Worm (Caenorhabditis elegans) whole organism, L2 larva: ENCODE measurements around the gene myo-3.

ENCODE experiments used
- F13H6.1 ChIP-seq: sonication (generic microtip); optimal IDR thresholded peaks from 2 replicates; lab custom pipeline; 2016; ENCODE audit warnings: missing genetic modification characterization, missing compliant biosample characterization
- R02D3.7 ChIP-seq: fragments of 150-350 bp; optimal IDR thresholded peaks from 2 replicates; lab custom pipeline; 2014; ENCODE audit warnings: missing biosample characterization, missing genetic modification characterization
- Y55F3AM.14 ChIP-seq: fragments of 200-800 bp; sonication (Bioruptor generic); optimal IDR thresholded peaks from 2 replicates; lab custom pipeline; 2018; ENCODE audit warnings: mild to moderate bottlenecking, missing genetic modification characterization, missing compliant biosample characterization
- aly-2 ChIP-seq: fragments of 150-350 bp; optimal IDR thresholded peaks from 2 replicates; lab custom pipeline; 2014; ENCODE audit warnings: missing biosample characterization, missing genetic modification characterization
- blmp-1 ChIP-seq: sonication (generic microtip); optimal IDR thresholded peaks from 2 replicates; lab custom pipeline; 2017; ENCODE audit warnings: missing genetic modification characterization, mild to moderate bottlenecking, missing compliant biosample characterization, antibody characterized with exemption, moderate library complexity; ENCODE audit not compliant: insufficient read depth
- ceh-16 ChIP-seq: fragments of 150-350 bp; optimal IDR thresholded peaks from 2 replicates; lab custom pipeline; 2014; ENCODE audit warnings: missing biosample characterization, missing genetic modification characterization
- ceh-82 ChIP-seq: fragments of 150-350 bp; optimal IDR thresholded peaks from 2 replicates; lab custom pipeline; 2014; ENCODE audit warnings: missing biosample characterization, missing genetic modification characterization
- crh-2 ChIP-seq: sonication (generic microtip); optimal IDR thresholded peaks from 2 replicates; lab custom pipeline; 2017; ENCODE audit warnings: missing biosample characterization, missing genetic modification characterization
- dmd-4 ChIP-seq: sonication (generic microtip); optimal IDR thresholded peaks from 2 replicates; lab custom pipeline; 2017; ENCODE audit warnings: missing biosample characterization, missing genetic modification characterization
- fos-1 ChIP-seq: fragments of 150-350 bp; optimal IDR thresholded peaks from 2 replicates; lab custom pipeline; 2014; ENCODE audit warnings: missing biosample characterization, missing genetic modification characterization
- lin-11 ChIP-seq: fragments of 150-350 bp; sonication (generic microtip); optimal IDR thresholded peaks from 2 replicates; lab custom pipeline; 2014; ENCODE audit warnings: missing biosample characterization, missing genetic modification characterization, inconsistent platforms, mixed read lengths
- lsy-2 ChIP-seq, 2 experiments: fragments of 150-350 bp in 1 of 2; sonication (generic microtip) in 1 of 2; optimal IDR thresholded peaks; 2 replicates each; lab custom pipeline; 2014 to 2017; ENCODE audit warnings: missing biosample characterization in 2 of 2, missing genetic modification characterization in 2 of 2
- mab-5 ChIP-seq: fragments of 150-350 bp; optimal IDR thresholded peaks from 2 replicates; lab custom pipeline; 2014; ENCODE audit warnings: missing biosample characterization, missing genetic modification characterization
- mbf-1 ChIP-seq: sonication (generic microtip); optimal IDR thresholded peaks from 2 replicates; lab custom pipeline; 2017; ENCODE audit warnings: missing biosample characterization, missing genetic modification characterization
- nhr-10 ChIP-seq: sonication (generic microtip); optimal IDR thresholded peaks from 2 replicates; lab custom pipeline; 2017; ENCODE audit warnings: missing biosample characterization, missing genetic modification characterization
- nhr-11 ChIP-seq: fragments of 150-350 bp; optimal IDR thresholded peaks from 2 replicates; lab custom pipeline; 2014; ENCODE audit warnings: missing biosample characterization, missing genetic modification characterization
- nhr-129 ChIP-seq: fragments of 150-350 bp; optimal IDR thresholded peaks from 2 replicates; lab custom pipeline; 2014; ENCODE audit warnings: missing biosample characterization, missing genetic modification characterization
- nhr-237 ChIP-seq: fragments of 150-350 bp; optimal IDR thresholded peaks from 2 replicates; lab custom pipeline; 2014; ENCODE audit warnings: missing biosample characterization, missing genetic modification characterization
- nhr-25 ChIP-seq: fragments of 150-350 bp; sonication (generic microtip); optimal IDR thresholded peaks from 3 replicates; lab custom pipeline; 2014; ENCODE audit warnings: missing biosample characterization, missing genetic modification characterization
- nhr-6 ChIP-seq: fragments of 150-350 bp; optimal IDR thresholded peaks from 2 replicates; lab custom pipeline; 2014; ENCODE audit warnings: missing biosample characterization, missing genetic modification characterization
- nhr-77 ChIP-seq: fragments of 150-350 bp; optimal IDR thresholded peaks from 2 replicates; lab custom pipeline; 2014; ENCODE audit warnings: missing biosample characterization, missing genetic modification characterization
- peb-1 ChIP-seq: fragments of 150-350 bp; optimal IDR thresholded peaks from 2 replicates; lab custom pipeline; 2014; ENCODE audit warnings: missing biosample characterization, missing genetic modification characterization
- sem-4 ChIP-seq: fragments of 150-350 bp; optimal IDR thresholded peaks from 2 replicates; lab custom pipeline; 2014; ENCODE audit warnings: missing biosample characterization, missing genetic modification reagents, missing genetic modification characterization
- sma-3 ChIP-seq: sonication (generic microtip); optimal IDR thresholded peaks from 2 replicates; lab custom pipeline; 2016; ENCODE audit warnings: missing genetic modification reagents, missing genetic modification characterization, missing compliant biosample characterization
- sma-9 ChIP-seq, 2 experiments: fragments of 150-350 bp in 1 of 2; sonication (generic microtip) in 1 of 2; optimal IDR thresholded peaks; 2 replicates each; lab custom pipeline; 2014 to 2016; ENCODE audit warnings: missing genetic modification characterization in 2 of 2, mild to moderate bottlenecking in 1 of 2, missing biosample characterization in 1 of 2, missing compliant biosample characterization in 1 of 2, missing genetic modification reagents in 1 of 2, moderate library complexity in 1 of 2
- unc-39 ChIP-seq: fragments of 150-350 bp; optimal IDR thresholded peaks from 2 replicates; lab custom pipeline; 2014; ENCODE audit warnings: missing biosample characterization, missing genetic modification characterization
- unc-55 ChIP-seq: fragments of 150-350 bp; sonication (generic microtip); optimal IDR thresholded peaks from 3 replicates; lab custom pipeline; 2014; ENCODE audit warnings: missing biosample characterization, missing genetic modification reagents, missing genetic modification characterization
- unc-62 ChIP-seq: fragments of 150-350 bp; optimal IDR thresholded peaks from 2 replicates; lab custom pipeline; 2014; ENCODE audit warnings: missing biosample characterization, missing genetic modification reagents, missing genetic modification characterization
- zag-1 ChIP-seq: fragments of 150-350 bp; optimal IDR thresholded peaks from 2 replicates; lab custom pipeline; 2014; ENCODE audit warnings: missing biosample characterization, missing genetic modification characterization
- ztf-1 ChIP-seq: fragments of 200-800 bp; sonication (Bioruptor generic); conservative IDR thresholded peaks from 2 replicates; pipeline ENCODE4 v1.3.6; 2022; ENCODE audit warnings: missing genetic modification characterization, missing compliant biosample characterization
- ztf-11 ChIP-seq: sonication (generic microtip); optimal IDR thresholded peaks from 2 replicates; lab custom pipeline; 2017; ENCODE audit warnings: missing biosample characterization, missing genetic modification characterization
- ztf-4 ChIP-seq: fragments of 150-350 bp; optimal IDR thresholded peaks from 2 replicates; lab custom pipeline; 2014; ENCODE audit warnings: missing biosample characterization, missing genetic modification characterization

Gene myo-3

ce11 chrV:12234293-12235004, at the start of gene myo-3:
myo-3 (minus strand) TSS chrV:12234343.
- TF ChIP-seq sma-9 (GFP tag; optimal IDR thresholded peaks at IDR 0.05; lab: Kevin White, UChicago) = peak; percentile 1
- TF ChIP-seq sma-9 (tag; optimal IDR thresholded peaks at IDR 0.05; lab: Kevin White, UChicago) = no peak
- TF ChIP-seq nhr-129 (tag; lab: Kevin White, UChicago) = peak; percentile 28
- peak; percentile 73 for TF ChIP-seq F13H6.1 (tag; lab: Kevin White, UChicago)
- TF ChIP-seq ceh-16 (tag; lab: Kevin White, UChicago) = no peak
- TF ChIP-seq aly-2 (tag; lab: Kevin White, UChicago) = no peak

- no peak for TF ChIP-seq ztf-11 (tag; lab: Kevin White, UChicago)
- TF ChIP-seq sem-4 (tag; lab: Kevin White, UChicago) = no peak
- TF ChIP-seq nhr-237 (tag; lab: Kevin White, UChicago) = no peak
- TF ChIP-seq Y55F3AM.14 (GFP tag; lab: Kevin White, UChicago) = no peak
- TF ChIP-seq blmp-1 = no peak
Measured at ce11 chrV:12283187-12283586, 49.0 kb upstream of the myo-3 start, which contains the start of gene F55C5.10. F55C5.10 (plus strand) TSS chrV:12283487.

ce11 chrV:12281508-12281907, 47.4 kb upstream of the myo-3 start:
- no peak for TF ChIP-seq ceh-82 (tag; lab: Kevin White, UChicago)
- TF ChIP-seq nhr-11 (tag; lab: Kevin White, UChicago) = no peak
- TF ChIP-seq unc-55 = no peak
- TF ChIP-seq sma-3 (GFP tag; lab: Kevin White, UChicago) = no peak
- TF ChIP-seq ceh-16 (tag; lab: Kevin White, UChicago) = no peak
- TF ChIP-seq aly-2 (tag; lab: Kevin White, UChicago) = no peak

- no peak for TF ChIP-seq nhr-10 (tag; lab: Kevin White, UChicago)
- no peak for TF ChIP-seq unc-39 (tag; lab: Kevin White, UChicago)
- no peak for TF ChIP-seq zag-1 (tag; lab: Kevin White, UChicago)
- TF ChIP-seq unc-62 (GFP tag; lab: Kevin White, UChicago) = no peak
- TF ChIP-seq nhr-6 = no peak
- no peak for TF ChIP-seq nhr-77 (tag; lab: Kevin White, UChicago)
- TF ChIP-seq ztf-11 (tag; lab: Kevin White, UChicago) = no peak
- no peak for TF ChIP-seq lsy-2 (tag; optimal IDR thresholded peaks at IDR 0.05; lab: Kevin White, UChicago)
- no peak for TF ChIP-seq R02D3.7 (tag; lab: Kevin White, UChicago)
- no peak for TF ChIP-seq mbf-1 (tag; lab: Kevin White, UChicago)
- no peak for TF ChIP-seq unc-55
- TF ChIP-seq sem-4 (tag; lab: Kevin White, UChicago) = no peak
- TF ChIP-seq Y55F3AM.14 (GFP tag; lab: Kevin White, UChicago) = no peak
- TF ChIP-seq crh-2 (tag; lab: Kevin White, UChicago) = no peak
- no peak for TF ChIP-seq ztf-4
- no peak for TF ChIP-seq mab-5 (tag; lab: Kevin White, UChicago)
- no peak for TF ChIP-seq fos-1
- no peak for TF ChIP-seq ztf-1 (GFP tag; lab: Robert Waterston, UW)
- TF ChIP-seq dmd-4 = no peak
Measured at ce11 chrV:12276946-12277345, 42.8 kb upstream of the myo-3 start, which contains the start of gene bnc-1. bnc-1 (minus strand) TSS chrV:12277046.

DNA sequence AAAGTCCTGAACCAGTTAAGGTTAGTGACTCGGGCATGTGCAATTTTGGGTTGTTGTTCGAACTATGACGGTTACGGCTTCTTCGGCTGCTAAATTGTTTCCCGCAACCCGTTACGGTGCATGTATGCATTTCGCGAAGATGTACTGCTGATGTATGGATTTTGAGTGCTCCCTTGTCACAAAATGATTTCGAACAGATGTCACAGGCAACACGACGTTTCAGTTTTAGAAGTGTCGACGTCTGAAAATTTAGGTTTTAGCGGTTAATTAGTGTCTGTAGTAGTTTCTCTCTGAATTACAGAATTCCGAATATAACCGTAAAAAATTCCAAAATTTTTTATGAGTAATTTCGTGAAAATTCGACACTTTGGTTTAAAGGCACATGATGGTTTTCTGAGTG, 41.6 kb upstream of the myo-3 start:
- no peak for TF ChIP-seq ztf-11 (tag; lab: Kevin White, UChicago)
- no peak for TF ChIP-seq sma-9 (GFP tag; optimal IDR thresholded peaks at IDR 0.05; lab: Kevin White, UChicago)
- no peak for TF ChIP-seq sma-9 (tag; optimal IDR thresholded peaks at IDR 0.05; lab: Kevin White, UChicago)
- TF ChIP-seq unc-39 (tag; lab: Kevin White, UChicago) = no peak
- no peak for TF ChIP-seq nhr-237 (tag; lab: Kevin White, UChicago)
- TF ChIP-seq dmd-4 = no peak
- TF ChIP-seq nhr-11 (tag; lab: Kevin White, UChicago) = no peak
- no peak for TF ChIP-seq unc-55
- no peak for TF ChIP-seq zag-1 (tag; lab: Kevin White, UChicago)
- TF ChIP-seq lin-11 (tag; lab: Kevin White, UChicago) = no peak
- no peak for TF ChIP-seq nhr-77 (tag; lab: Kevin White, UChicago)
- no peak for TF ChIP-seq nhr-25 (tag; lab: Kevin White, UChicago)
- TF ChIP-seq peb-1 (tag; lab: Kevin White, UChicago) = no peak
